Worm (Caenorhabditis elegans): ENCODE data around the gene lgc-41.

lgc-41 gene

DNA sequence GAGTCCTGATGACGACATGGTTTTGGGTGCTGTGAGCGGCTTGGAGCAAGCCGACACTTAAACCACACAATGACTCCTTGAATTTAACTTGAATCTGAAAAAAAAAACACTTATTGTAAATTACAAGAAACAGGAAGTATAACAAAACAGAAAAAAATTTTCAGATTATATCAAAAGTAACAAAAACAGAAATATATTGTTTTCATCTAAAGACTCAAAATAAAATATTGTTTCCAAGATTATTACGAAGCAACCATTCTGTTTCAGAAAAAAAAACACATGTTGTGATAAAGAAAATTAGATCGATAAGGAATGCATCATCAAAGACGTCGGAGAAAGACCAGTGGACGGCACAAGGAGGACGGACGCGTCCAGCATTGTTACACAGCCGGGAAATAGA lies 25.5 kb upstream of the lgc-41 start, which contains the start of gene mig-15:
TSS of gene mig-15 (minus strand) at position 101 of the 400 bp plus-strand sequence.
- TF ChIP-seq pes-1 (GFP tag; IDR thresholded peaks at IDR 0.05) (no peak), hnd-1 (tag; optimal IDR thresholded peaks at IDR 0.05) (no peak), hmbx-1 (tag; optimal IDR thresholded peaks at IDR 0.05) (no peak), tra-4 (tag; optimal IDR thresholded peaks at IDR 0.05) (no peak), B0310.2 (tag; optimal IDR thresholded peaks at IDR 0.05) (no peak), sea-1 (GFP tag; conservative IDR thresholded peaks at IDR 0.05) (no peak)

DNA sequence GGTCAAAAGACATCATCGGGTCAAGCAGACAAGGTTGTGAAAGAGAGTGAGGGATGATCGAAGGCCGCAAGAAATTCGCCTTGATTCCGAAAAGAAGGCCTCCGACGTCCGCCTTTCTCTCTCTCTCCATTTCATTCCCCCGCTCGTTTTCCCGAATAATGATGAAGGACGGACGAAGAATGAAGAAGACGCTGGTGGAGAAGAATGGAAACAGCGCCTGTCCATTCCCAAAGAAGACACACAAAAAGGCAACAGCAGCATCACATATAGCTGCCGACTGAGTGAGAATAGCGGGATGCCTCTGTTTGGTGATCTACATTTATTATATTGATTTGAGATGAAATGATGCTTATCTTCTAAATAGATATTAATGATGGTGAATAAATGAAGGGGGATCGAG lies 24.9 kb upstream of the lgc-41 start:
- TF ChIP-seq hmg-4 (GFP tag; optimal IDR thresholded peaks at IDR 0.05) (peak; percentile 18), hnd-1 (tag; optimal IDR thresholded peaks at IDR 0.05) (no peak)

DNA sequence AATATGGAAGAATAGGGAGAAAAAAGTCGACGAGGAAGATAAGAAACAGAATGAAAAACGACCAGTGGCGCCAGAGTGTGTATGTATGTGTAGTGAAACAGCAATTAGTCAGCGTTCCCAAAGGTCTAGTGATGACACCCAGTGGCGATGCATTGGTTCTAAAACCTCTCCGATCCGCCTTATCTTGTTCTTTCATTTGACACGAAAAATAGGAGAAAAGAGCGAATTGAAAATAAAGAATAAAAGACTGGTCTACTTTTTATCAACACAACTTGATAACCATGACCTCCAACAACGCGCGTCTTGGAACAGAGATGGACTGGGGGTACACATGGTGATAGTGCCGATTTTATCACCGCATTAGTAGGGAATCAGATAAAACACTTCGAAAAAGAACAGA lies 23.2 kb upstream of the lgc-41 start:
- TF ChIP-seq F13C5.2 (tag; optimal IDR thresholded peaks at IDR 0.05) (no peak), tbx-11 (GFP tag; IDR thresholded peaks at IDR 0.05) (no peak), hnd-1 (tag; optimal IDR thresholded peaks at IDR 0.05) (no peak)

DNA sequence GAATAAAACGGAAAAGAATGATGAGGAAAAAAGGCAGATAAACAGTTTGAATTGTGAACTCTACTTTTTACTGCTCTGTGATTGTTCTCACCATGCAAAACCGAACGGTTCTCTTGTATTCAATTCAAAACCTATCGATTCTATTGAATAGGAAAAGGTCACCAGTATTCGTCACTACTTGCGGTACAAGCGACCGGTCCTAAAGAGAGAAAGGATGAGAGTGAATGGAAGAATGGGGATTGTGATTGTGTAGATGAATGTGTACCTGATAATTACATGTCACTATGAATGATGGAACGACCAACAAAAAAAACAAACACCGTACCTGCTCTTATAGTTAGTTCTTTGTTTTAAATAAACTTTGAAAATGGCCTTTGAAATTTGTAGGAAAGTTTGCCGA lies 21.3 kb upstream of the lgc-41 start:
- TF ChIP-seq tbx-11 (GFP tag; IDR thresholded peaks at IDR 0.05) = no peak
- TF ChIP-seq scrt-1 (GFP tag; IDR thresholded peaks at IDR 0.05) = no peak
- TF ChIP-seq ets-7 (tag; optimal IDR thresholded peaks at IDR 0.05) = no peak
- TF ChIP-seq tra-4 (tag; optimal IDR thresholded peaks at IDR 0.05) = no peak
- no peak for TF ChIP-seq hnd-1 (tag; optimal IDR thresholded peaks at IDR 0.05)
- no peak for TF ChIP-seq ama-1 (optimal IDR thresholded peaks at IDR 0.05)
- no peak for TF ChIP-seq B0310.2 (tag; optimal IDR thresholded peaks at IDR 0.05)
- no peak for TF ChIP-seq ceh-36 (tag; optimal IDR thresholded peaks at IDR 0.05)
- TF ChIP-seq hmg-4 (GFP tag; optimal IDR thresholded peaks at IDR 0.05) = no peak
- TF ChIP-seq ceh-13 (GFP tag; optimal IDR thresholded peaks at IDR 0.05) = no peak
- TF ChIP-seq aly-1 (tag; optimal IDR thresholded peaks at IDR 0.05) = no peak
- TF ChIP-seq sea-1 (GFP tag; conservative IDR thresholded peaks at IDR 0.05) = no peak
- no peak for TF ChIP-seq flt-1 (GFP tag; IDR thresholded peaks at IDR 0.05)
- TF ChIP-seq tbx-37 (GFP tag; conservative IDR thresholded peaks at IDR 0.05) = no peak
- TF ChIP-seq pes-1 (GFP tag; IDR thresholded peaks at IDR 0.05) = no peak

DNA sequence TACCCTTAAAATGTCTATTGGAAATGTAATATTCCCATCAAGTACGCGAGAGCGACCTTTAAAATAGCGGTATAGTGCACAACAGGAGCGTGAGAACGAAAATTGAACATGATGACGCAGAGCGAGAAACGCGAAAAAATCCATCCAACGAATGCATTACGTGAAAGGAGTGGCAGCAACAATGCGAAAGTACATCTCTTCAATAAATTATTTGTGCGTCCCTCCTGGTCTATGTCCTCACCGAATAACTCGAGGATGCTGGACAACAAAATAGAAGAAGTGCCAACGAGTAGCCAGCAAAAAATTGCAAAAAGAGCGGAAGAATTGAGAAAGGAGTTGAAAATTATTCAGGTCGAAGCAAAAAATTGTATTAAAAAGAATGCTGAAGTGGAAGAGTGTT lies 20.2 kb upstream of the lgc-41 start:
- TF ChIP-seq tbx-37 (GFP tag; conservative IDR thresholded peaks at IDR 0.05) (no peak), aly-1 (tag; optimal IDR thresholded peaks at IDR 0.05) (no peak), B0310.2 (tag; optimal IDR thresholded peaks at IDR 0.05) (no peak), tbx-11 (GFP tag; IDR thresholded peaks at IDR 0.05) (no peak), ceh-36 (tag; optimal IDR thresholded peaks at IDR 0.05) (no peak), hnd-1 (tag; optimal IDR thresholded peaks at IDR 0.05) (no peak), ama-1 (optimal IDR thresholded peaks at IDR 0.05) (no peak), flt-1 (GFP tag; IDR thresholded peaks at IDR 0.05) (no peak), pes-1 (GFP tag; IDR thresholded peaks at IDR 0.05) (no peak), sea-1 (GFP tag; conservative IDR thresholded peaks at IDR 0.05) (no peak), tra-4 (tag; optimal IDR thresholded peaks at IDR 0.05) (no peak), F13C5.2 (tag; optimal IDR thresholded peaks at IDR 0.05) (no peak), ceh-13 (GFP tag; optimal IDR thresholded peaks at IDR 0.05) (no peak), hmg-4 (GFP tag; optimal IDR thresholded peaks at IDR 0.05) (no peak), scrt-1 (GFP tag; IDR thresholded peaks at IDR 0.05) (no peak), ets-7 (tag; optimal IDR thresholded peaks at IDR 0.05) (no peak), hmbx-1 (tag; optimal IDR thresholded peaks at IDR 0.05) (no peak)

DNA sequence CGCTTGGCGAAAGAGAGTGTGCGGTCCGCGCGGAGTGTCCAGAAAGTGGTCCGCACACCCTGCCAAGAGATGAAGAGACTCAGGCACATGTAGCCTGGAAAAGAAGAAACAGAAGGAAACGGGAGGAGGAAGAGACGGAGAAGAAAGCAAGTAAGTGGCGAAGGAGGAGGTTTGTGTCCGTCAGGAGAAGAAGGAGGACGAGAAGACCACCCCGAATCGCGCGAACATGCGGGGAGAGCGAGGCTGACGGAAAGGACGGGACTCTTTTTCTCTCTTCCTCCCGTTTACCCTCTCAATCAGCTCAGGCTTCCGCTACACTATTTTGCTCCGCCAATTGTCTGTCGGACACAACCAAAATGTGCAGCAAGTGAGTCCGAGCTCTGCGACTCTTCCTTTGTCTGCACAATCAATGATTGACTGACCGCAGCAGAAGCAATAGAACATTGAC lies 18.5 kb upstream of the lgc-41 start:
- peak; percentile 71 for TF ChIP-seq ets-7 (tag; optimal IDR thresholded peaks at IDR 0.05)
- TF ChIP-seq flt-1 (GFP tag; IDR thresholded peaks at IDR 0.05) = peak; percentile 3; the same call in 1 of the 2 replicates
- TF ChIP-seq hmg-4 (GFP tag; optimal IDR thresholded peaks at IDR 0.05) = peak; percentile 92
- TF ChIP-seq hmbx-1 (tag; optimal IDR thresholded peaks at IDR 0.05) = no peak
- TF ChIP-seq F13C5.2 (tag; optimal IDR thresholded peaks at IDR 0.05) = peak; percentile 58

DNA sequence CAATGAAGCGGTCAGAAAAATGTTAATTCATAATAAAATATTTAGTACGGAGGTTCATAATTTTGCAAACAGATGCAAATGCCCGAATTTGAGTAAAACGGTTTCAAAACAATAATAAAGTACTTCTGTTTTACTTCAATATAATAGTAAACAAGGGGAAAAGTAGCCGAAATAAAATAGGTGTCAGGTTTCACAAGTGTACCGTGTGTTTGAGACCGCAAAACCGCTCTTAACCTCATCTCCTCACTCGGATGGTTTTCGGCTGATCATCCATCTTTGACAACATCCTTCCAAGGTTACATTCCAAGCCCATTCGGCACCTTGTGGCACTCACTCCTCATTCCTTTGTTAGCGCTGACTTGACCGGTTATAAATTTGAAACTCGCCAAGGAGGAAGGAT lies 16.6 kb upstream of the lgc-41 start:
- no peak for TF ChIP-seq ets-7 (tag; optimal IDR thresholded peaks at IDR 0.05)
- no peak for TF ChIP-seq hnd-1 (tag; optimal IDR thresholded peaks at IDR 0.05)
- no peak for TF ChIP-seq flt-1 (GFP tag; IDR thresholded peaks at IDR 0.05)
- TF ChIP-seq hmbx-1 (tag; optimal IDR thresholded peaks at IDR 0.05) = no peak
- TF ChIP-seq tbx-37 (GFP tag; conservative IDR thresholded peaks at IDR 0.05) = no peak
- no peak for TF ChIP-seq pes-1 (GFP tag; IDR thresholded peaks at IDR 0.05)
- no peak for TF ChIP-seq tbx-11 (GFP tag; IDR thresholded peaks at IDR 0.05)
- no peak for TF ChIP-seq sea-1 (GFP tag; conservative IDR thresholded peaks at IDR 0.05)
- no peak for TF ChIP-seq F13C5.2 (tag; optimal IDR thresholded peaks at IDR 0.05)
- no peak for TF ChIP-seq ceh-36 (tag; optimal IDR thresholded peaks at IDR 0.05)
- TF ChIP-seq B0310.2 (tag; optimal IDR thresholded peaks at IDR 0.05) = no peak
- no peak for TF ChIP-seq ama-1 (optimal IDR thresholded peaks at IDR 0.05)
- TF ChIP-seq scrt-1 (GFP tag; IDR thresholded peaks at IDR 0.05) = no peak
- TF ChIP-seq hmg-4 (GFP tag; optimal IDR thresholded peaks at IDR 0.05) = no peak
- no peak for TF ChIP-seq ceh-13 (GFP tag; optimal IDR thresholded peaks at IDR 0.05)

DNA sequence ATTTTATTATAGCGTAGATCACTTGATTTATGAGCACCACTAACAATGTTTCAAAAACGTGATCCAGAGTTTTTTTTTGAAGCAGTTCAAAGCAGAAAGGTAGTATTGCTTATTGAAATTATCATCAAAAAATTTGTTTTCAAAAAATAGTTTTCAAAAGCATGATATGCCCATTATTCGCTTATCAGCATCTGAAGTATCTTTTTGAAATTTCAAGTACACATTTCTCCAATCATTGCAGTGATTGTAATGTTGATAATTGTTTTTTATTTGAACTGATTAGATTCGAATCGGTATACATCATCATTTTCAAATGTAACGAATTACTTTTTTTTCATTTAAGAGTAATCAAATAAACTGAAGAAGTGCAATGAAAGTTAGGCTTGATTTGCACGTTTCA lies 13.3 kb upstream of the lgc-41 start:
- TF ChIP-seq sea-1 (GFP tag; conservative IDR thresholded peaks at IDR 0.05) (no peak), hmg-4 (GFP tag; optimal IDR thresholded peaks at IDR 0.05) (no peak), tra-4 (tag; optimal IDR thresholded peaks at IDR 0.05) (no peak), ceh-13 (GFP tag; optimal IDR thresholded peaks at IDR 0.05) (no peak), tbx-37 (GFP tag; conservative IDR thresholded peaks at IDR 0.05) (no peak), F13C5.2 (tag; optimal IDR thresholded peaks at IDR 0.05) (no peak), B0310.2 (tag; optimal IDR thresholded peaks at IDR 0.05) (no peak), aly-1 (tag; optimal IDR thresholded peaks at IDR 0.05) (no peak), hnd-1 (tag; optimal IDR thresholded peaks at IDR 0.05) (no peak), pes-1 (GFP tag; IDR thresholded peaks at IDR 0.05) (no peak), ets-7 (tag; optimal IDR thresholded peaks at IDR 0.05) (no peak), scrt-1 (GFP tag; IDR thresholded peaks at IDR 0.05) (no peak), tbx-11 (GFP tag; IDR thresholded peaks at IDR 0.05) (no peak), ceh-36 (tag; optimal IDR thresholded peaks at IDR 0.05) (no peak), flt-1 (GFP tag; IDR thresholded peaks at IDR 0.05) (no peak), ama-1 (optimal IDR thresholded peaks at IDR 0.05) (no peak)

All from whole organism, early embryonic.